Fruit fly (Drosophila melanogaster): ENCODE measurements around the gene Mal-B2.

DNA sequence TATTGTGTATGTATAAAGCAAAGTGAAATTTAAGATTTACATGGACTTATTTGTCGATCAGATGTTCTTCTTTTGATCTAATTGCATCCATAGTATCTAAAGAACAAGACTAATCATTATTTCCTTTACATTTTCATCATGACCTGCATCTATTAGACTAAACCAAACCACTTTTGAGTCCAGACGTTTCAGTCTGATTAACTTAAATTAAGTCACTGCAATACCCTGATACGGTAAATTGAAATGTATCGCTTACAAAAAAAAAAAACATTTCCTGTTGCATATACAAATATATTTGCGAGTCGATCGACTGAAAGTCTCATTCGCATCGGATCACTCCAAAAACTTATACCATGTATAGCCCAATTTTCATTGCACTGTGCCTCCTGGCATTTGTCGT, 16.0 kb upstream of the Mal-B2 start, which contains the start of gene CG45011:
- TF ChIP-seq Crg-1 (GFP tag; optimal IDR thresholded peaks at IDR 0.05), result no peak
- no peak for TF ChIP-seq Mnt (GFP tag; optimal IDR thresholded peaks at IDR 0.05)
- TF ChIP-seq CG7045 (GFP tag; optimal IDR thresholded peaks at IDR 0.05), result no peak
- TF ChIP-seq pad (GFP tag; optimal IDR thresholded peaks at IDR 0.05), result no peak
- TF ChIP-seq kay (GFP tag; ENCODE audit: borderline replicate concordance), result peak; percentile 18
- TF ChIP-seq bab1 (GFP tag; optimal IDR thresholded peaks at IDR 0.05), result no peak
- no peak for TF ChIP-seq CG11617 (GFP tag; optimal IDR thresholded peaks at IDR 0.05)
- no peak for TF ChIP-seq ovo (GFP tag; optimal IDR thresholded peaks at IDR 0.05)
- TF ChIP-seq CG1620 (GFP tag; optimal IDR thresholded peaks at IDR 0.05), result no peak
- no peak for TF ChIP-seq CG33017 (tag; optimal IDR thresholded peaks at IDR 0.05)
- no peak for TF ChIP-seq tj (GFP tag; optimal IDR thresholded peaks at IDR 0.05)

Measured in whole organism, adult.